Worm (Caenorhabditis elegans) whole organism, L3 larva: ENCODE measurements around the gene zag-1.

Experiments
- aly-2 ChIP-seq: fragments of 150-350 bp; optimal IDR thresholded peaks from 2 replicates; lab custom pipeline; 2014; ENCODE audit warnings: missing biosample characterization, missing genetic modification characterization
- ceh-28 ChIP-seq: fragments of 150-350 bp; optimal IDR thresholded peaks from 2 replicates; lab custom pipeline; 2014; ENCODE audit warnings: missing biosample characterization, missing genetic modification reagents, missing genetic modification characterization
- egl-27 ChIP-seq: sonication (generic microtip); optimal IDR thresholded peaks from 4 replicates; lab custom pipeline; 2017; ENCODE audit warnings: missing biosample characterization, missing genetic modification reagents, missing genetic modification characterization
- mdl-1 ChIP-seq: fragments of 150-350 bp; optimal IDR thresholded peaks from 2 replicates; lab custom pipeline; 2014; ENCODE audit warnings: missing biosample characterization, missing genetic modification characterization
- nhr-237 ChIP-seq: fragments of 150-350 bp; optimal IDR thresholded peaks from 2 replicates; lab custom pipeline; 2014; ENCODE audit warnings: missing biosample characterization, missing genetic modification characterization
- nhr-76 ChIP-seq: fragments of 150-350 bp; sonication (generic microtip); optimal IDR thresholded peaks from 5 replicates; lab custom pipeline; 2014; ENCODE audit warnings: missing biosample characterization, missing genetic modification characterization
- sea-2 ChIP-seq: fragments of 150-350 bp; sonication (generic microtip); optimal IDR thresholded peaks from 4 replicates; lab custom pipeline; 2014; ENCODE audit warnings: missing biosample characterization, missing genetic modification reagents, missing genetic modification characterization
- snpc-4 ChIP-seq: fragments of 150-350 bp; optimal IDR thresholded peaks from 2 replicates; lab custom pipeline; 2014; ENCODE audit warnings: missing biosample characterization, missing genetic modification characterization
- ztf-4 ChIP-seq: fragments of 150-350 bp; optimal IDR thresholded peaks from 2 replicates; lab custom pipeline; 2014; ENCODE audit warnings: missing biosample characterization, missing genetic modification characterization

DNA sequence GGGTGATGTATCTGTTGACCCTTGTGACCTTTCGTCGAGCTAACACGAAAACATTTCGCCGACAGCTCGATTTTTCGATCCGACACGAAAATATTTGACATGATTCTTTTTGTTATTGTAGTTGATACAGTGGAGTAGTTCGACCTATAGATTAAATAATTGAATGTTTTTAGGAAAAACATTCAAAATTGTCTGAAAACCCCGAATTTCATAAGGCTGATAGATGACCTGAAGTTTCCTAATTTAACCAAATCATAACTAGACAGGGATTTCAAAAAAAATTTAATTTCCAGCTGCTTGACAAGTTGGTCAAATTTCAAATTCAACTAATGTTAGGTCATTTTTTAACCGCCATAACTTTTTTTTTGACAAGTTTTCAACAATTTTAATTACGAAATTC lies 20.6 kb upstream of the zag-1 start, which contains the start of gene cal-3:
- no peak for TF ChIP-seq aly-2 (tag; lab: Kevin White, UChicago)
- no peak for TF ChIP-seq ztf-4 (tag; lab: Kevin White, UChicago)
- no peak for TF ChIP-seq snpc-4 (tag; lab: Kevin White, UChicago)
- no peak for TF ChIP-seq egl-27 (tag; lab: Kevin White, UChicago)
- no peak for TF ChIP-seq nhr-76
- no peak for TF ChIP-seq mdl-1 (tag; lab: Kevin White, UChicago)
- TF ChIP-seq nhr-237 (tag; lab: Kevin White, UChicago), result no peak
- no peak for TF ChIP-seq sea-2
- no peak for TF ChIP-seq ceh-28 (tag; lab: Kevin White, UChicago)
